Worm (Caenorhabditis elegans) whole organism, mixed stage, embryonic: Measurements from ENCODE around the gene grd-13.
"Not testable (repeated sequence)": the region's sequence is repeated elsewhere in the genome, so short reads cannot be mapped to it uniquely, and the experiment has no call there.

Experiments
- lin-13 ChIP-seq: fragments of 150-350 bp; optimal IDR thresholded peaks from 2 replicates; lab custom pipeline; 2014; ENCODE audit warnings: missing biosample characterization, missing genetic modification characterization
- ztf-11 ChIP-seq: fragments of 150-350 bp; optimal IDR thresholded peaks from 2 replicates; lab custom pipeline; 2014; ENCODE audit warnings: missing biosample characterization, missing genetic modification characterization

ce11 chrIV:3389999-3390398 lies 48.1 kb upstream of the grd-13 start, which contains the start of gene B0546.5:
- not testable (repeated sequence) for TF ChIP-seq lin-13, ztf-11
